Worm (Caenorhabditis elegans): ENCODE data around the gene C25F6.8.

The C25F6.8 gene

ce11 chrX:5407271-5407670, 40.8 kb upstream of the C25F6.8 start (continued):
- TF ChIP-seq nfya-1 (tag; optimal IDR thresholded peaks at IDR 0.05; ENCODE audit: borderline replicate concordance, insufficient read depth) (no peak), repo-1 (tag; optimal IDR thresholded peaks at IDR 0.05) (no peak), lin-40 (tag; optimal IDR thresholded peaks at IDR 0.05) (no peak), C17E4.6 (GFP tag; IDR thresholded peaks at IDR 0.05) (no peak), F10E7.11 (tag; optimal IDR thresholded peaks at IDR 0.05) (no peak), chd-7 (tag; optimal IDR thresholded peaks at IDR 0.05) (peak; percentile 20), xnd-1 (tag; optimal IDR thresholded peaks at IDR 0.05) (no peak), attf-6 (GFP tag; IDR thresholded peaks at IDR 0.05) (0 out of 2 replicates have a peak, but pooled peaks have one; percentile 54), ama-1 (optimal IDR thresholded peaks at IDR 0.05) (no peak), ama-1 (GFP tag; optimal IDR thresholded peaks at IDR 0.05) (no peak), madf-3 (GFP tag; IDR thresholded peaks at IDR 0.05) (no peak), hrde-1 (tag; optimal IDR thresholded peaks at IDR 0.05; ENCODE audit: borderline replicate concordance) (peak; percentile 12), F39B2.1 (GFP tag; IDR thresholded peaks at IDR 0.05) (no peak), let-526 (GFP tag; IDR thresholded peaks at IDR 0.05) (no peak), egl-44 (GFP tag; IDR thresholded peaks at IDR 0.05) (no peak), sea-2 (GFP tag; IDR thresholded peaks at IDR 0.05) (no peak), rpc-1 (optimal IDR thresholded peaks at IDR 0.05) (peak; percentile 80), rpc-1 (tag; optimal IDR thresholded peaks at IDR 0.05) (peak; percentile 89), gei-17 (GFP tag; optimal IDR thresholded peaks at IDR 0.05) (no peak), madf-8 (GFP tag; conservative IDR thresholded peaks at IDR 0.05) (no peak), attf-5 (GFP tag; optimal IDR thresholded peaks at IDR 0.05) (no peak), tbx-9 (tag; optimal IDR thresholded peaks at IDR 0.05; ENCODE audit: borderline replicate concordance) (no peak), ztf-6 (GFP tag; IDR thresholded peaks at IDR 0.05) (no peak), him-1 (tag; optimal IDR thresholded peaks at IDR 0.05) (peak; percentile 92), lin-26 (GFP tag; IDR thresholded peaks at IDR 0.05) (peak; percentile 78), ceh-91 (GFP tag; IDR thresholded peaks at IDR 0.05) (no peak), mxl-1 (tag; optimal IDR thresholded peaks at IDR 0.05) (peak; percentile 77), F33H1.4 (GFP tag; IDR thresholded peaks at IDR 0.05) (no peak), F57C9.4 (tag; optimal IDR thresholded peaks at IDR 0.05) (no peak), pha-4 (tag; optimal IDR thresholded peaks at IDR 0.05) (no peak), Y53G8AR.9 (GFP tag; conservative IDR thresholded peaks at IDR 0.05) (no peak), attf-3 (GFP tag; conservative IDR thresholded peaks at IDR 0.05) (no peak), ztf-28 (GFP tag; IDR thresholded peaks at IDR 0.05) (0 out of 2 replicates have a peak, but pooled peaks have one; percentile 17), mes-4 (tag; optimal IDR thresholded peaks at IDR 0.05) (peak; percentile 32), K11D2.4 (GFP tag; IDR thresholded peaks at IDR 0.05) (no peak), ZK185.1 (tag; optimal IDR thresholded peaks at IDR 0.05; ENCODE audit: poor library complexity, severe bottlenecking) (no peak)

ce11 chrX:5413510-5413909, 34.5 kb upstream of the C25F6.8 start, which contains the start of gene pks-1:
Gene pks-1, plus strand, starts transcription at chrX:5413810.
- TF ChIP-seq snpc-1.3 (tag; optimal IDR thresholded peaks at IDR 0.05; ENCODE audit: insufficient read depth) (no peak), rec-8 (tag; optimal IDR thresholded peaks at IDR 0.05) (no peak), lsy-27 (tag; optimal IDR thresholded peaks at IDR 0.05; ENCODE audit: borderline replicate concordance, insufficient read depth) (no peak), hlh-12 (tag; optimal IDR thresholded peaks at IDR 0.05) (no peak), ztf-18 (tag; optimal IDR thresholded peaks at IDR 0.05) (no peak), ets-4 (GFP tag; optimal IDR thresholded peaks at IDR 0.05) (no peak), lir-1 (GFP tag; conservative IDR thresholded peaks at IDR 0.05) (no peak), xnd-1 (tag; optimal IDR thresholded peaks at IDR 0.05) (no peak), attf-5 (GFP tag; optimal IDR thresholded peaks at IDR 0.05) (no peak), nhr-27 (tag; optimal IDR thresholded peaks at IDR 0.05) (no peak), B0035.1 (tag; optimal IDR thresholded peaks at IDR 0.05) (no peak), atf-7 (tag; optimal IDR thresholded peaks at IDR 0.05) (no peak), ceh-91 (GFP tag; IDR thresholded peaks at IDR 0.05) (no peak), somi-1 (GFP tag; optimal IDR thresholded peaks at IDR 0.05) (no peak), athp-1 (tag; optimal IDR thresholded peaks at IDR 0.05) (no peak), ceh-100 (GFP tag; IDR thresholded peaks at IDR 0.05) (no peak), nhr-179 (tag; optimal IDR thresholded peaks at IDR 0.05) (no peak)

Measured in whole organism, young adult.